4 worm cellular contexts compared by ENCODE assay signal in the genomic region with DNA sequence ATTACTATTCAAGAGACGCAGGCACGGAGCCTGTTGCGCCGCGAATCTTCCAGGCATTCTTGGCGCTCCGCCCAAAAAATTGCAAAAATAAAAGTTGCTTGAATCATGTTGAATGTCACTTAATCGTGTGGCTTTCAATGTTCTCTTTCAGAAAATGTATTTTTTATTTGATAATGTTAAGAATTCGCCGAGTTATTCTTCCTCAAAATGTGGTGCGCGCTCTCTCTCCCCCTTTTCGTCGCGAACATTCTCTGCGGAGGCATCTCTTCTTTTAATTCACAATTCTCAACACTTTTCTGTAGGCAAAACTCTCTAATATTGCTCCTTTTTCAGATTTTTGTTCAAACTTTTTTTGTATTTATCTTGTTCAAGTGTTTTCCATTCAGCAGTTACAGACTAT.
TF ChIP-seq lines count a peak whose summit lies in the region.

No protein-coding gene starts in this region.

TF ChIP-seq in whole organism, L2 larva, 48 proteins besides CTCF, POLR2A, EP300 and RAD21 (continues in another document):
- peak; percentile 65 for TF ChIP-seq snpc-4 (tag; optimal IDR thresholded peaks at IDR 0.05; lab: Kevin White, UChicago)
- peak; percentile 35 for TF ChIP-seq ztf-11 (tag; optimal IDR thresholded peaks at IDR 0.05; lab: Kevin White, UChicago)
- peak; percentile 92 for TF ChIP-seq fos-1 (tag; optimal IDR thresholded peaks at IDR 0.05; lab: Kevin White, UChicago)
- TF ChIP-seq crh-2 (tag; optimal IDR thresholded peaks at IDR 0.05; lab: Kevin White, UChicago): peak; percentile 95
- peak; percentile 98 for TF ChIP-seq unc-55 (GFP tag; optimal IDR thresholded peaks at IDR 0.05; lab: Kevin White, UChicago)
- TF ChIP-seq lin-11 (tag; optimal IDR thresholded peaks at IDR 0.05; lab: Kevin White, UChicago): peak; percentile 89
- TF ChIP-seq sem-4 (tag; optimal IDR thresholded peaks at IDR 0.05; lab: Kevin White, UChicago): peak; percentile 97
- TF ChIP-seq lin-13 (GFP tag; optimal IDR thresholded peaks at IDR 0.05; lab: Kevin White, UChicago): peak; percentile 95
- TF ChIP-seq ceh-82 (tag; optimal IDR thresholded peaks at IDR 0.05; lab: Kevin White, UChicago): peak; percentile 82
- no peak for TF ChIP-seq aly-2 (tag; optimal IDR thresholded peaks at IDR 0.05; lab: Kevin White, UChicago)
- no peak for TF ChIP-seq dmd-4 (tag; optimal IDR thresholded peaks at IDR 0.05; lab: Kevin White, UChicago)
- peak; percentile 26 for TF ChIP-seq ceh-16 (tag; optimal IDR thresholded peaks at IDR 0.05; lab: Kevin White, UChicago)
- no peak for TF ChIP-seq elt-1 (tag; optimal IDR thresholded peaks at IDR 0.05; lab: Kevin White, UChicago)
- peak; percentile 43 for TF ChIP-seq skn-1 (tag; optimal IDR thresholded peaks at IDR 0.05; lab: Kevin White, UChicago)
- peak; percentile 97 for TF ChIP-seq F13H6.1 (tag; optimal IDR thresholded peaks at IDR 0.05; lab: Kevin White, UChicago)
- TF ChIP-seq C34F6.9 (tag; optimal IDR thresholded peaks at IDR 0.05; lab: Kevin White, UChicago): peak; percentile 97
- TF ChIP-seq ama-1 (optimal IDR thresholded peaks at IDR 0.05; lab: Kevin White, UChicago): peak; percentile 92
- TF ChIP-seq zag-1 (tag; optimal IDR thresholded peaks at IDR 0.05; lab: Kevin White, UChicago): peak; percentile 96
- TF ChIP-seq elt-3 (tag; optimal IDR thresholded peaks at IDR 0.05; lab: Kevin White, UChicago): no peak
- TF ChIP-seq nhr-21 (tag; optimal IDR thresholded peaks at IDR 0.05; lab: Kevin White, UChicago): peak; percentile 96
- peak; percentile 89; the same call in 1 of the 2 replicates for TF ChIP-seq ztf-1 (GFP tag; conservative IDR thresholded peaks at IDR 0.05; lab: Robert Waterston, UW)
- peak; percentile 72 for TF ChIP-seq nhr-11 (tag; optimal IDR thresholded peaks at IDR 0.05; lab: Kevin White, UChicago)

TF ChIP-seq in whole organism, L4 larva, 104 proteins besides CTCF, POLR2A, EP300 and RAD21 (continues in another document):
- TF ChIP-seq zip-2 (tag; optimal IDR thresholded peaks at IDR 0.05; lab: Kevin White, UChicago) (peak; percentile 88), ama-1 (optimal IDR thresholded peaks at IDR 0.05; lab: Kevin White, UChicago) (no peak), php-3 (GFP tag; IDR thresholded peaks at IDR 0.05; lab: Robert Waterston, UW) (peak; percentile 55), ztf-7 (tag; optimal IDR thresholded peaks at IDR 0.05; lab: Kevin White, UChicago) (peak; percentile 63), nhr-41 (GFP tag; IDR thresholded peaks at IDR 0.05; lab: Robert Waterston, UW) (peak; percentile 81), nhr-102 (tag; optimal IDR thresholded peaks at IDR 0.05; lab: Kevin White, UChicago) (peak; percentile 86), dpl-1 (GFP tag; optimal IDR thresholded peaks at IDR 0.05; lab: Kevin White, UChicago) (peak; percentile 82), mdl-1 (tag; optimal IDR thresholded peaks at IDR 0.05; lab: Kevin White, UChicago) (peak; percentile 47 to 79), attf-4 (tag; optimal IDR thresholded peaks at IDR 0.05; lab: Kevin White, UChicago) (no peak), ceh-20 (GFP tag; IDR thresholded peaks at IDR 0.05; lab: Robert Waterston, UW) (peak; percentile 96), daf-16 (GFP tag; optimal IDR thresholded peaks at IDR 0.05; lab: Kevin White, UChicago) (peak; percentile 10 to 80), daf-16 (tag; optimal IDR thresholded peaks at IDR 0.05; lab: Kevin White, UChicago) (peak; percentile 39), ceh-28 (tag; optimal IDR thresholded peaks at IDR 0.05; lab: Kevin White, UChicago) (peak; percentile 19), Y48G9A.11 (GFP tag; IDR thresholded peaks at IDR 0.05; lab: Robert Waterston, UW) (peak; percentile 86), duxl-1 (tag; optimal IDR thresholded peaks at IDR 0.05; lab: Kevin White, UChicago; ENCODE audit: poor library complexity) (peak; percentile 62), snpc-1.2 (GFP tag; IDR thresholded peaks at IDR 0.05; lab: Robert Waterston, UW) (peak; percentile 89), lin-15B (tag; optimal IDR thresholded peaks at IDR 0.05; lab: Kevin White, UChicago) (no peak), dmd-6 (GFP tag; IDR thresholded peaks at IDR 0.05; lab: Robert Waterston, UW) (peak; percentile 97), nhr-42 (GFP tag; IDR thresholded peaks at IDR 0.05; lab: Robert Waterston, UW) (peak; percentile 90), egl-27 (tag; optimal IDR thresholded peaks at IDR 0.05; lab: Kevin White, UChicago) (no peak), daf-19 (GFP tag; conservative IDR thresholded peaks at IDR 0.05; lab: Robert Waterston, UW) (peak; percentile 90), ctbp-1 (GFP tag; IDR thresholded peaks at IDR 0.05; lab: Robert Waterston, UW) (peak; percentile 88), Y5F2A.4 (GFP tag; optimal IDR thresholded peaks at IDR 0.05; lab: Kevin White, UChicago) (peak; percentile 55)

TF ChIP-seq in whole organism, late embryonic, 69 proteins besides CTCF, POLR2A, EP300 and RAD21 (continues in another document):
- TF ChIP-seq ceh-31 (tag; optimal IDR thresholded peaks at IDR 0.05; lab: Kevin White, UChicago) (peak; percentile 95), tbx-2 (tag; optimal IDR thresholded peaks at IDR 0.05; lab: Kevin White, UChicago) (peak; percentile 94), fkh-10 (GFP tag; optimal IDR thresholded peaks at IDR 0.05; lab: Kevin White, UChicago) (no peak), madf-2 (tag; optimal IDR thresholded peaks at IDR 0.05; lab: Kevin White, UChicago) (peak; percentile 54), pha-4 (tag; optimal IDR thresholded peaks at IDR 0.05; lab: Kevin White, UChicago) (no peak), K09A11.1 (tag; optimal IDR thresholded peaks at IDR 0.05; lab: Kevin White, UChicago; ENCODE audit: insufficient read depth) (peak; percentile 78), C38D4.7 (GFP tag; optimal IDR thresholded peaks at IDR 0.05; lab: Kevin White, UChicago) (peak; percentile 42), pros-1 (tag; optimal IDR thresholded peaks at IDR 0.05; lab: Kevin White, UChicago) (peak; percentile 87), nhr-11 (tag; optimal IDR thresholded peaks at IDR 0.05; lab: Kevin White, UChicago) (peak; percentile 93), mec-3 (tag; optimal IDR thresholded peaks at IDR 0.05; lab: Kevin White, UChicago; ENCODE audit: borderline replicate concordance) (peak; percentile 15), ama-1 (optimal IDR thresholded peaks at IDR 0.05; lab: Kevin White, UChicago) (no peak), hlh-8 (tag; optimal IDR thresholded peaks at IDR 0.05; lab: Kevin White, UChicago) (peak; percentile 42), sdc-2 (tag; optimal IDR thresholded peaks at IDR 0.05; lab: Kevin White, UChicago) (peak; percentile 58), lim-6 (tag; optimal IDR thresholded peaks at IDR 0.05; lab: Kevin White, UChicago) (peak; percentile 80), ttx-3 (tag; optimal IDR thresholded peaks at IDR 0.05; lab: Kevin White, UChicago) (peak; percentile 47), nfya-1 (tag; optimal IDR thresholded peaks at IDR 0.05; lab: Kevin White, UChicago) (peak; percentile 94), ceh-18 (tag; optimal IDR thresholded peaks at IDR 0.05; lab: Kevin White, UChicago) (peak; percentile 99), pqm-1 (tag; optimal IDR thresholded peaks at IDR 0.05; lab: Kevin White, UChicago) (peak; percentile 65), Y22D7AL.16 (tag; optimal IDR thresholded peaks at IDR 0.05; lab: Kevin White, UChicago) (no peak), pax-1 (tag; optimal IDR thresholded peaks at IDR 0.05; lab: Kevin White, UChicago) (peak; percentile 90), hlh-6 (tag; optimal IDR thresholded peaks at IDR 0.05; lab: Kevin White, UChicago) (no peak), ceh-34 (tag; optimal IDR thresholded peaks at IDR 0.05; lab: Kevin White, UChicago) (peak; percentile 98), nhr-232 (tag; optimal IDR thresholded peaks at IDR 0.05; lab: Kevin White, UChicago) (no peak)

TF ChIP-seq in whole organism, mixed stage, embryonic, 35 proteins besides CTCF, POLR2A, EP300 and RAD21 (continues in another document):
- TF ChIP-seq nhr-12 (tag; optimal IDR thresholded peaks at IDR 0.05; lab: Kevin White, UChicago) (no peak), elt-1 (tag; optimal IDR thresholded peaks at IDR 0.05; lab: Kevin White, UChicago; ENCODE audit: borderline replicate concordance, insufficient read depth) (peak; percentile 7), ceh-83 (GFP tag; optimal IDR thresholded peaks at IDR 0.05; lab: Kevin White, UChicago) (peak; percentile 79), flh-1 (GFP tag; optimal IDR thresholded peaks at IDR 0.05; lab: Kevin White, UChicago) (peak; percentile 45), pha-4 (tag; optimal IDR thresholded peaks at IDR 0.05; lab: Kevin White, UChicago) (peak; percentile 94), ceh-43 (GFP tag; optimal IDR thresholded peaks at IDR 0.05; lab: Kevin White, UChicago) (peak; percentile 89), blmp-1 (tag; optimal IDR thresholded peaks at IDR 0.05; lab: Kevin White, UChicago) (peak; percentile 23), nhr-237 (tag; optimal IDR thresholded peaks at IDR 0.05; lab: Kevin White, UChicago) (peak; percentile 97), ham-2 (GFP tag; optimal IDR thresholded peaks at IDR 0.05; lab: Kevin White, UChicago) (peak; percentile 20), bed-3 (GFP tag; optimal IDR thresholded peaks at IDR 0.05; lab: Kevin White, UChicago) (no peak), hlh-1 (tag; optimal IDR thresholded peaks at IDR 0.05; lab: Kevin White, UChicago) (peak; percentile 41), unc-39 (tag; optimal IDR thresholded peaks at IDR 0.05; lab: Kevin White, UChicago) (peak; percentile 16), nhr-2 (tag; optimal IDR thresholded peaks at IDR 0.05; lab: Kevin White, UChicago) (peak; percentile 44), M03D4.4 (tag; optimal IDR thresholded peaks at IDR 0.05; lab: Kevin White, UChicago) (peak; percentile 90), mls-2 (tag; optimal IDR thresholded peaks at IDR 0.05; lab: Kevin White, UChicago) (peak; percentile 93), nhr-28 (tag; optimal IDR thresholded peaks at IDR 0.05; lab: Kevin White, UChicago) (no peak), elt-3 (tag; optimal IDR thresholded peaks at IDR 0.05; lab: Kevin White, UChicago) (no peak), nhr-76 (tag; optimal IDR thresholded peaks at IDR 0.05; lab: Kevin White, UChicago) (no peak), cnd-1 (tag; optimal IDR thresholded peaks at IDR 0.05; lab: Kevin White, UChicago) (peak; percentile 93), ces-1 (GFP tag; optimal IDR thresholded peaks at IDR 0.05; lab: Kevin White, UChicago) (peak; percentile 95), unc-120 (tag; optimal IDR thresholded peaks at IDR 0.05; lab: Kevin White, UChicago; ENCODE audit: poor library complexity, severe bottlenecking) (peak; percentile 78), sptf-1 (tag; optimal IDR thresholded peaks at IDR 0.05; lab: Kevin White, UChicago) (peak; percentile 93), zip-8 (tag; optimal IDR thresholded peaks at IDR 0.05; lab: Kevin White, UChicago) (no peak), mep-1 (tag; optimal IDR thresholded peaks at IDR 0.05; lab: Kevin White, UChicago) (peak; percentile 99), mab-5 (tag; optimal IDR thresholded peaks at IDR 0.05; lab: Kevin White, UChicago) (peak; percentile 68), sem-2 (GFP tag; optimal IDR thresholded peaks at IDR 0.05; lab: Kevin White, UChicago) (peak; percentile 20), ceh-39 (tag; optimal IDR thresholded peaks at IDR 0.05; lab: Kevin White, UChicago) (peak; percentile 96)
